Fruit fly (Drosophila melanogaster) whole organism, embryonic: ENCODE data around the gene CG2816.

Experiments
- Ada2b ChIP-seq: fragments of 200-800 bp; sonication (Bioruptor generic); IDR thresholded peaks from 2 replicates; pipeline ENCODE4 v1.3.6; 2022; ENCODE audit warnings: missing biosample characterization, missing genetic modification characterization
- BEAF-32 ChIP-seq: fragments of 200-800 bp; sonication (Bioruptor generic); optimal IDR thresholded peaks from 3 replicates; lab custom pipeline; 2017; ENCODE audit warnings: missing biosample characterization, missing genetic modification characterization, mild to moderate bottlenecking, moderate library complexity, missing genetic modification reagents
- CG10147 ChIP-seq: fragments of 200-800 bp; sonication (Bioruptor generic); optimal IDR thresholded peaks from 2 replicates; lab custom pipeline; 2019; ENCODE audit warnings: missing biosample characterization, mild to moderate bottlenecking, missing genetic modification characterization, moderate library complexity
- CG10366 ChIP-seq: fragments of 200-800 bp; sonication (Bioruptor generic); IDR thresholded peaks from 2 replicates; pipeline ENCODE4 v1.3.6; 2022; ENCODE audit warnings: missing biosample characterization, missing genetic modification characterization
- CG11723 ChIP-seq: fragments of 200-800 bp; sonication (Bioruptor generic); optimal IDR thresholded peaks from 2 replicates; lab custom pipeline; 2017; ENCODE audit warnings: missing biosample characterization, mild to moderate bottlenecking, missing genetic modification characterization
- CG13624 ChIP-seq: fragments of 200-800 bp; sonication (Bioruptor generic); optimal IDR thresholded peaks from 2 replicates; lab custom pipeline; 2016; ENCODE audit warnings: missing biosample characterization, missing genetic modification characterization
- CG14667 ChIP-seq: fragments of 200-800 bp; sonication (Bioruptor generic); IDR thresholded peaks from 2 replicates; pipeline ENCODE4 v1.3.6; 2022; ENCODE audit warnings: missing biosample characterization, missing genetic modification characterization
- CG14965 ChIP-seq: fragments of 200-800 bp; sonication (Bioruptor generic); optimal IDR thresholded peaks from 2 replicates; lab custom pipeline; 2016; ENCODE audit warnings: missing biosample characterization, missing genetic modification characterization, borderline replicate concordance
- CG17328 ChIP-seq: fragments of 200-800 bp; sonication (Bioruptor generic); IDR thresholded peaks from 2 replicates; pipeline ENCODE4 v1.3.6; 2022; ENCODE audit warnings: missing biosample characterization, missing genetic modification characterization
- CG17802 ChIP-seq: fragments of 200-800 bp; sonication (Bioruptor generic); optimal IDR thresholded peaks from 2 replicates; lab custom pipeline; 2018; ENCODE audit warnings: missing biosample characterization, mild to moderate bottlenecking, missing genetic modification characterization, moderate library complexity
- CG31388 ChIP-seq: fragments of 200-800 bp; sonication (Bioruptor generic); optimal IDR thresholded peaks from 2 replicates; lab custom pipeline; 2016; ENCODE audit warnings: missing biosample characterization, missing genetic modification characterization
- CG33557 ChIP-seq: fragments of 200-800 bp; sonication (Bioruptor generic); optimal IDR thresholded peaks from 2 replicates; lab custom pipeline; 2019; ENCODE audit warnings: missing biosample characterization, mild to moderate bottlenecking, missing genetic modification characterization, moderate library complexity
- CG3847 ChIP-seq: fragments of 200-800 bp; sonication (Bioruptor generic); IDR thresholded peaks from 2 replicates; pipeline ENCODE4 v1.3.6; 2022; ENCODE audit warnings: missing biosample characterization, missing genetic modification characterization
- CG4730 ChIP-seq: fragments of 200-800 bp; sonication (Bioruptor generic); IDR thresholded peaks from 2 replicates; pipeline ENCODE4 v1.3.6; 2022; ENCODE audit warnings: missing biosample characterization, missing genetic modification characterization
- CG6689 ChIP-seq: fragments of 200-800 bp; sonication (Bioruptor generic); IDR thresholded peaks from 2 replicates; pipeline ENCODE4 v1.3.6; 2022; ENCODE audit warnings: missing biosample characterization, missing genetic modification characterization
- CG6813 ChIP-seq: fragments of 200-800 bp; sonication (Bioruptor generic); optimal IDR thresholded peaks from 2 replicates; lab custom pipeline; 2017; ENCODE audit warnings: missing biosample characterization, missing genetic modification characterization, mild to moderate bottlenecking, moderate library complexity, missing genetic modification reagents
- CG7556 ChIP-seq: fragments of 200-800 bp; sonication (Bioruptor generic); optimal IDR thresholded peaks from 2 replicates; lab custom pipeline; 2017; ENCODE audit warnings: missing biosample characterization, mild to moderate bottlenecking, missing genetic modification characterization
- CG8765 ChIP-seq: fragments of 200-800 bp; sonication (Bioruptor generic); IDR thresholded peaks from 2 replicates; pipeline ENCODE4 v1.3.6; 2022; ENCODE audit warnings: missing biosample characterization, missing genetic modification characterization
- D ChIP-seq, 2 experiments: fragments of 200-800 bp in 1 of 2; fragments of >200 bp in 1 of 2; sonication (Bioruptor generic) in 1 of 2; optimal IDR thresholded peaks; 2 replicates in 1 of 2; 3 replicates in 1 of 2; lab custom pipeline; 2017; ENCODE audit warnings: mild to moderate bottlenecking in 1 of 2, missing biosample characterization in 1 of 2, missing genetic modification characterization in 1 of 2, missing genetic modification reagents in 1 of 2
- D19A ChIP-seq: fragments of 200-800 bp; optimal IDR thresholded peaks from 3 replicates; lab custom pipeline; 2019; ENCODE audit warnings: missing biosample characterization, mild to moderate bottlenecking, missing genetic modification characterization, moderate library complexity
- Doc3 ChIP-seq: fragments of 200-800 bp; sonication (Bioruptor generic); IDR thresholded peaks from 3 replicates; pipeline ENCODE4 v1.3.6; 2022; ENCODE audit warnings: missing biosample characterization, missing genetic modification characterization; ENCODE audit not compliant: partially characterized antibody
- Dref ChIP-seq: fragments of 200-800 bp; sonication (Bioruptor generic); IDR thresholded peaks from 2 replicates; pipeline ENCODE4 v1.3.6; 2022; ENCODE audit warnings: missing biosample characterization, missing genetic modification characterization
- H15 ChIP-seq: fragments of 200-800 bp; sonication (Bioruptor generic); IDR thresholded peaks from 3 replicates; pipeline ENCODE4 v1.3.6; 2022; ENCODE audit warnings: missing biosample characterization, missing genetic modification characterization
- Jarid2 ChIP-seq: fragments of 200-800 bp; sonication (Bioruptor generic); optimal IDR thresholded peaks from 3 replicates; lab custom pipeline; 2017; ENCODE audit warnings: mild to moderate bottlenecking, missing biosample characterization, missing genetic modification reagents, missing genetic modification characterization
- MESR4 ChIP-seq: fragments of 200-800 bp; sonication (Bioruptor generic); optimal IDR thresholded peaks from 2 replicates; lab custom pipeline; 2018; ENCODE audit warnings: missing biosample characterization, mild to moderate bottlenecking, missing genetic modification characterization, moderate library complexity
- NFAT ChIP-seq: fragments of 200-800 bp; sonication (Bioruptor generic); IDR thresholded peaks from 2 replicates; pipeline ENCODE4 v1.3.6; 2022; ENCODE audit warnings: missing biosample characterization, missing genetic modification characterization
- Nf-YB ChIP-seq: fragments of 200-800 bp; sonication (Bioruptor generic); optimal IDR thresholded peaks from 3 replicates; lab custom pipeline; 2019; ENCODE audit warnings: missing biosample characterization, mild to moderate bottlenecking, missing genetic modification characterization, moderate library complexity
- Ptx1 ChIP-seq: fragments of 200-800 bp; sonication (Bioruptor generic); IDR thresholded peaks from 2 replicates; pipeline ENCODE4 v1.3.6; 2022; ENCODE audit warnings: missing biosample characterization, missing genetic modification characterization
- Ravus ChIP-seq: fragments of 200-800 bp; sonication (Bioruptor generic); IDR thresholded peaks from 2 replicates; pipeline ENCODE4 v1.3.6; 2022; ENCODE audit warnings: missing biosample characterization, missing genetic modification characterization
- Scr ChIP-seq: fragments of 200-800 bp; sonication (Bioruptor generic); IDR thresholded peaks from 2 replicates; pipeline ENCODE4 v1.3.6; 2022; ENCODE audit warnings: missing biosample characterization, missing genetic modification characterization; ENCODE audit not compliant: partially characterized antibody
- Stat92E ChIP-seq, 3 experiments: fragments of >200 bp in 2 of 3; fragments of 200-800 bp in 1 of 3; sonication (Bioruptor generic) in 1 of 3; optimal IDR thresholded peaks; 2 replicates each; lab custom pipeline; 2017 to 2019; ENCODE audit warnings: missing biosample characterization in 3 of 3, missing genetic modification characterization in 3 of 3, mild to moderate bottlenecking in 1 of 3, moderate library complexity in 1 of 3
- Taf1 ChIP-seq: fragments of 200-800 bp; sonication (Bioruptor generic); IDR thresholded peaks from 2 replicates; pipeline ENCODE4 v1.3.6; 2022; ENCODE audit warnings: missing biosample characterization, missing genetic modification characterization
- Tbp ChIP-seq: fragments of >200 bp; optimal IDR thresholded peaks from 2 replicates; lab custom pipeline; 2018; ENCODE audit warnings: missing biosample characterization, missing genetic modification characterization
- Xbp1 ChIP-seq: fragments of 200-800 bp; sonication (Bioruptor generic); optimal IDR thresholded peaks from 3 replicates; lab custom pipeline; 2016; ENCODE audit warnings: missing biosample characterization, mild to moderate bottlenecking, missing genetic modification characterization
- ab ChIP-seq: fragments of 200-800 bp; sonication (Bioruptor generic); optimal IDR thresholded peaks from 2 replicates; lab custom pipeline; 2016; ENCODE audit warnings: missing biosample characterization, missing genetic modification characterization
- ac ChIP-seq: fragments of 200-800 bp; sonication (Bioruptor generic); optimal IDR thresholded peaks from 3 replicates; lab custom pipeline; 2017; ENCODE audit warnings: missing biosample characterization, mild to moderate bottlenecking, missing genetic modification characterization
- al ChIP-seq: fragments of 200-800 bp; sonication (Bioruptor generic); IDR thresholded peaks from 2 replicates; pipeline ENCODE4 v1.3.6; 2022; ENCODE audit warnings: missing biosample characterization, missing genetic modification characterization
- bbx ChIP-seq: fragments of 200-800 bp; sonication (Bioruptor generic); IDR thresholded peaks from 2 replicates; pipeline ENCODE4 v1.3.6; 2022; ENCODE audit warnings: missing biosample characterization, missing genetic modification characterization; ENCODE audit not compliant: partially characterized antibody
- croc ChIP-seq: fragments of 200-800 bp; sonication (Bioruptor generic); conservative IDR thresholded peaks from 3 replicates; pipeline ENCODE4 v1.3.6; 2022; ENCODE audit warnings: missing biosample characterization, missing genetic modification characterization
- dan ChIP-seq: fragments of 200-800 bp; sonication (Bioruptor generic); IDR thresholded peaks from 2 replicates; pipeline ENCODE4 v1.3.6; 2022; ENCODE audit warnings: missing biosample characterization, missing genetic modification characterization
- dimm ChIP-seq: fragments of 200-800 bp; sonication (Bioruptor generic); IDR thresholded peaks from 2 replicates; pipeline ENCODE4 v1.3.6; 2022; ENCODE audit warnings: missing biosample characterization, missing genetic modification characterization
- ems ChIP-seq: fragments of 200-800 bp; sonication (Bioruptor generic); optimal IDR thresholded peaks from 3 replicates; lab custom pipeline; 2016; ENCODE audit warnings: missing biosample characterization, missing genetic modification characterization
- exex ChIP-seq: fragments of 200-800 bp; sonication (Bioruptor generic); optimal IDR thresholded peaks from 4 replicates; lab custom pipeline; 2018; ENCODE audit warnings: missing biosample characterization, mild to moderate bottlenecking, missing genetic modification characterization, moderate library complexity
- fru ChIP-seq: fragments of >200 bp; optimal IDR thresholded peaks from 2 replicates; lab custom pipeline; 2017
- ind ChIP-seq: fragments of 200-800 bp; sonication (Bioruptor generic); optimal IDR thresholded peaks from 3 replicates; lab custom pipeline; 2016; ENCODE audit warnings: missing biosample characterization, missing genetic modification characterization
- ken ChIP-seq: fragments of 200-800 bp; sonication (Bioruptor generic); IDR thresholded peaks from 3 replicates; pipeline ENCODE4 v1.3.6; 2022; ENCODE audit warnings: missing biosample characterization, missing genetic modification characterization
- luna ChIP-seq: fragments of 200-800 bp; sonication (Bioruptor generic); optimal IDR thresholded peaks from 2 replicates; lab custom pipeline; 2016; ENCODE audit warnings: missing biosample characterization, missing genetic modification characterization
- pho ChIP-seq: fragments of 200-800 bp; sonication (Bioruptor generic); optimal IDR thresholded peaks from 2 replicates; lab custom pipeline; 2016; ENCODE audit warnings: missing biosample characterization, missing genetic modification characterization
- run ChIP-seq: fragments of 200-800 bp; sonication (Bioruptor generic); optimal IDR thresholded peaks from 3 replicates; lab custom pipeline; 2018; ENCODE audit warnings: missing biosample characterization, mild to moderate bottlenecking, missing genetic modification characterization
- z ChIP-seq: fragments of 200-800 bp; sonication (Bioruptor generic); IDR thresholded peaks from 3 replicates; pipeline ENCODE4 v1.3.6; 2022; ENCODE audit warnings: missing biosample characterization, missing genetic modification characterization
- zen ChIP-seq: fragments of 200-800 bp; sonication (Bioruptor generic); optimal IDR thresholded peaks from 3 replicates; lab custom pipeline; 2018; ENCODE audit warnings: missing biosample characterization, mild to moderate bottlenecking, missing genetic modification characterization, moderate library complexity

CG2816 gene

DNA sequence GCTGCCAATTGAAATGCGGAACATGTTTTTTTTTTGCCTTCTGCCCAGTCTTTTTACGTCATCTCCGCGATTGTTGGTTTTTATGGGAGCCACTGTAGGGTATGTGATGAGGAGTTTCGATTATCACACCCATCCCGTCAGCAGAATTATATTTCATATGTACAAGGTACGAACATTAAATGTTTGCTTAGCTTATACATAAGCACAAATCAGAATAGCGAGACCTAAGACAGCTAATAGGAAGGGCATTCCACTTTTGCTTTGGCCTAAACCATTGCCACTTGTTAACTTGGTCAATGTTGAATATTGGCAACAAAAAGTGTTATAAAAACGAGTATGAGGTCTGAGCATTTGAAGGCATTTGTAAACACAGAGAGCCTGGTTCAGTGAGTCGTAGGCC lies at the start of gene CG2816 (continued):
- TF ChIP-seq CG6689 (GFP tag; lab: Robert Waterston, UW), result 0 out of 2 replicates have a peak, but pooled peaks have one; percentile 35
- no peak for TF ChIP-seq CG7556
- TF ChIP-seq dimm, result no peak
- TF ChIP-seq exex (tag; lab: Kevin White, UChicago), result no peak
- TF ChIP-seq Ravus (GFP tag; lab: Robert Waterston, UW), result no peak
- no peak for TF ChIP-seq zen (tag; lab: Kevin White, UChicago)
- TF ChIP-seq run (tag; lab: Kevin White, UChicago), result no peak
- 0 out of 2 replicates have a peak, but pooled peaks have one; percentile 25 for TF ChIP-seq Dref (GFP tag; lab: Robert Waterston, UW)
- TF ChIP-seq Scr (GFP tag; lab: Robert Waterston, UW), result no peak
- TF ChIP-seq BEAF-32 (GFP tag; lab: Kevin White, UChicago), result no peak
- TF ChIP-seq CG8765, result no peak
- TF ChIP-seq Taf1 (GFP tag; lab: Robert Waterston, UW), result peak; percentile 73
- TF ChIP-seq CG10366 (GFP tag; lab: Robert Waterston, UW), result peak; percentile 49; the same call in 1 of the 2 replicates
- 0 out of 2 replicates have a peak, but pooled peaks have one; percentile 20 for TF ChIP-seq CG14667 (GFP tag; lab: Robert Waterston, UW)
- TF ChIP-seq ab (GFP tag; lab: Kevin White, UChicago), result peak; percentile 47
- TF ChIP-seq ems (GFP tag; lab: Kevin White, UChicago), result peak; percentile 68
- TF ChIP-seq MESR4, result no peak
- TF ChIP-seq CG13624 (GFP tag; lab: Kevin White, UChicago), result no peak
- TF ChIP-seq CG17328 (GFP tag; lab: Robert Waterston, UW), result 0 out of 2 replicates have a peak, but pooled peaks have one; percentile 22
- no peak for TF ChIP-seq Tbp (GFP tag; lab: Kevin White, UChicago)
- no peak for TF ChIP-seq CG17802 (tag; lab: Kevin White, UChicago)
- TF ChIP-seq Nf-YB (GFP tag; lab: Kevin White, UChicago), result no peak
- TF ChIP-seq CG14965 (GFP tag; lab: Kevin White, UChicago), result no peak
- TF ChIP-seq CG3847 (GFP tag; lab: Robert Waterston, UW), result peak; percentile 89
- TF ChIP-seq z (GFP tag; lab: Robert Waterston, UW), result no peak
- TF ChIP-seq pho (GFP tag; lab: Kevin White, UChicago), result peak; percentile 88
- TF ChIP-seq D (optimal IDR thresholded peaks at IDR 0.05; lab: Kevin White, UChicago), result no peak
- TF ChIP-seq D (GFP tag; optimal IDR thresholded peaks at IDR 0.05; lab: Kevin White, UChicago), result no peak
- peak; percentile 68; the same call in 1 of the 2 replicates for TF ChIP-seq NFAT (GFP tag; lab: Robert Waterston, UW)
- no peak for TF ChIP-seq CG10147 (GFP tag; lab: Kevin White, UChicago)
- no peak for TF ChIP-seq fru (lab: Kevin White, UChicago)
- no peak for TF ChIP-seq CG31388 (GFP tag; lab: Kevin White, UChicago)
- no peak for TF ChIP-seq ac (GFP tag; lab: Kevin White, UChicago)
- TF ChIP-seq CG11723 (GFP tag; lab: Kevin White, UChicago), result no peak
- TF ChIP-seq ind, result peak; percentile 59
- peak; percentile 80 for TF ChIP-seq luna
- TF ChIP-seq CG4730 (GFP tag; lab: Robert Waterston, UW), result peak; percentile 35; the same call in 1 of the 2 replicates
- no peak for TF ChIP-seq Doc3 (GFP tag; lab: Robert Waterston, UW)
- peak; percentile 95 for TF ChIP-seq al (GFP tag; lab: Robert Waterston, UW)
- TF ChIP-seq Stat92E (GFP tag; optimal IDR thresholded peaks at IDR 0.05; lab: Kevin White, UChicago), result no peak
- peak; percentile 39; the same call in 1 of the 3 replicates for TF ChIP-seq ken
- TF ChIP-seq Ada2b (GFP tag; lab: Robert Waterston, UW), result peak; percentile 49
- no peak for TF ChIP-seq CG33557
- no peak for TF ChIP-seq croc
- no peak for TF ChIP-seq D19A (tag; lab: Kevin White, UChicago)
- TF ChIP-seq CG6813 (GFP tag; lab: Kevin White, UChicago), result no peak
- TF ChIP-seq Ptx1, result peak; percentile 85
- TF ChIP-seq H15 (GFP tag; lab: Robert Waterston, UW), result no peak
- no peak for TF ChIP-seq bbx (GFP tag; lab: Robert Waterston, UW)
- no peak for TF ChIP-seq dan (GFP tag; lab: Robert Waterston, UW)
- no peak for TF ChIP-seq Jarid2 (GFP tag; lab: Kevin White, UChicago)
- TF ChIP-seq Xbp1 (GFP tag; lab: Kevin White, UChicago), result peak; percentile 27
